Worm (Caenorhabditis elegans) whole organism, early embryonic: ENCODE results near the gene fipr-10.

Experiments used
- B0310.2 ChIP-seq: sonication (generic microtip); optimal IDR thresholded peaks from 2 replicates; lab custom pipeline; 2016; ENCODE audit warnings: mild to moderate bottlenecking, missing genetic modification characterization, missing compliant biosample characterization
- F13C5.2 ChIP-seq: sonication (generic microtip); optimal IDR thresholded peaks from 2 replicates; lab custom pipeline; 2017; ENCODE audit warnings: mild to moderate bottlenecking, missing genetic modification characterization, inconsistent platforms, missing compliant biosample characterization
- aly-1 ChIP-seq: sonication (generic microtip); optimal IDR thresholded peaks from 2 replicates; lab custom pipeline; 2016; ENCODE audit warnings: missing genetic modification characterization, missing compliant biosample characterization
- ama-1 ChIP-seq: fragments of 150-350 bp; optimal IDR thresholded peaks from 2 replicates; lab custom pipeline; 2014
- ceh-13 ChIP-seq: fragments of 200-800 bp; sonication (Bioruptor generic); optimal IDR thresholded peaks from 2 replicates; lab custom pipeline; 2018; ENCODE audit warnings: mild to moderate bottlenecking, missing genetic modification characterization, missing compliant biosample characterization
- ceh-36 ChIP-seq: sonication (generic microtip); optimal IDR thresholded peaks from 2 replicates; lab custom pipeline; 2016; ENCODE audit warnings: missing genetic modification characterization, inconsistent platforms, missing compliant biosample characterization
- ets-7 ChIP-seq: sonication (generic microtip); optimal IDR thresholded peaks from 2 replicates; lab custom pipeline; 2016; ENCODE audit warnings: missing genotype, missing genetic modification characterization, missing compliant biosample characterization
- flt-1 ChIP-seq: fragments of 200-800 bp; sonication (Bioruptor generic); IDR thresholded peaks from 2 replicates; pipeline ENCODE4 v1.3.6; 2022; ENCODE audit warnings: missing genetic modification characterization, missing compliant biosample characterization
- hmbx-1 ChIP-seq: sonication (generic microtip); optimal IDR thresholded peaks from 2 replicates; lab custom pipeline; 2016; ENCODE audit warnings: mild to moderate bottlenecking, missing genetic modification characterization, missing compliant biosample characterization
- hmg-4 ChIP-seq: fragments of 200-800 bp; sonication (Bioruptor generic); optimal IDR thresholded peaks from 2 replicates; lab custom pipeline; 2018; ENCODE audit warnings: mild to moderate bottlenecking, missing genetic modification characterization, missing compliant biosample characterization
- hnd-1 ChIP-seq: sonication (generic microtip); optimal IDR thresholded peaks from 2 replicates; lab custom pipeline; 2016; ENCODE audit warnings: missing genetic modification characterization, missing compliant biosample characterization
- pes-1 ChIP-seq: fragments of 200-800 bp; sonication (Bioruptor generic); IDR thresholded peaks from 2 replicates; pipeline ENCODE4 v1.3.6; 2022; ENCODE audit warnings: missing genetic modification reagents, missing genetic modification characterization, missing compliant biosample characterization
- scrt-1 ChIP-seq: fragments of 200-800 bp; sonication (Bioruptor generic); IDR thresholded peaks from 2 replicates; pipeline ENCODE4 v1.3.6; 2022; ENCODE audit warnings: missing genetic modification characterization, missing compliant biosample characterization
- sea-1 ChIP-seq: fragments of 200-800 bp; sonication (Bioruptor generic); conservative IDR thresholded peaks from 2 replicates; pipeline ENCODE4 v1.3.6; 2022; ENCODE audit warnings: missing genetic modification characterization, missing compliant biosample characterization
- tbx-11 ChIP-seq: fragments of 200-800 bp; sonication (Bioruptor generic); IDR thresholded peaks from 2 replicates; pipeline ENCODE4 v1.3.6; 2022; ENCODE audit warnings: missing genetic modification characterization, missing compliant biosample characterization
- tbx-37 ChIP-seq: fragments of 200-800 bp; sonication (Bioruptor generic); conservative IDR thresholded peaks from 2 replicates; pipeline ENCODE4 v1.3.6; 2022; ENCODE audit warnings: missing genetic modification reagents, missing genetic modification characterization, missing compliant biosample characterization
- tra-4 ChIP-seq: sonication (generic microtip); optimal IDR thresholded peaks from 2 replicates; lab custom pipeline; 2017; ENCODE audit warnings: missing genetic modification characterization, missing compliant biosample characterization

Gene fipr-10

ce11 chrV:9901119-9901518 is 12.8 kb upstream of the fipr-10 start:
- TF ChIP-seq hmbx-1 (tag; lab: Kevin White, UChicago) (no peak), tbx-37 (GFP tag; lab: Robert Waterston, UW) (no peak), hnd-1 (tag; lab: Kevin White, UChicago) (no peak), sea-1 (GFP tag; lab: Robert Waterston, UW) (no peak), ama-1 (lab: Kevin White, UChicago) (no peak), scrt-1 (GFP tag; lab: Robert Waterston, UW) (no peak), hmg-4 (GFP tag; lab: Kevin White, UChicago) (no peak), pes-1 (no peak), ceh-13 (GFP tag; lab: Kevin White, UChicago) (no peak), ceh-36 (tag; lab: Kevin White, UChicago) (no peak), flt-1 (GFP tag; lab: Robert Waterston, UW) (no peak), tbx-11 (no peak), F13C5.2 (no peak), tra-4 (tag; lab: Kevin White, UChicago) (no peak), aly-1 (tag; lab: Kevin White, UChicago) (no peak), ets-7 (tag; lab: Kevin White, UChicago) (no peak)

- TF ChIP-seq scrt-1 (GFP tag; lab: Robert Waterston, UW): no peak
- TF ChIP-seq flt-1 (GFP tag; lab: Robert Waterston, UW): no peak
- TF ChIP-seq sea-1 (GFP tag; lab: Robert Waterston, UW): no peak
- no peak for TF ChIP-seq ets-7 (tag; lab: Kevin White, UChicago)
- no peak for TF ChIP-seq hmg-4 (GFP tag; lab: Kevin White, UChicago)
- TF ChIP-seq hmbx-1 (tag; lab: Kevin White, UChicago): no peak
- TF ChIP-seq pes-1: no peak
- no peak for TF ChIP-seq F13C5.2
- no peak for TF ChIP-seq tra-4 (tag; lab: Kevin White, UChicago)
Measured at ce11 chrV:9906115-9906514, 7.8 kb upstream of the fipr-10 start, which contains the start of gene fipr-11. Gene fipr-11 (minus strand): TSS chrV:9906215.

- TF ChIP-seq B0310.2 (tag; lab: Kevin White, UChicago) (no peak), ama-1 (lab: Kevin White, UChicago) (no peak), hnd-1 (tag; lab: Kevin White, UChicago) (no peak), scrt-1 (GFP tag; lab: Robert Waterston, UW) (no peak), aly-1 (tag; lab: Kevin White, UChicago) (no peak), F13C5.2 (no peak), ceh-36 (tag; lab: Kevin White, UChicago) (no peak), pes-1 (no peak), tbx-37 (GFP tag; lab: Robert Waterston, UW) (no peak), hmbx-1 (tag; lab: Kevin White, UChicago) (no peak), sea-1 (GFP tag; lab: Robert Waterston, UW) (no peak), ceh-13 (GFP tag; lab: Kevin White, UChicago) (no peak), ets-7 (tag; lab: Kevin White, UChicago) (no peak), tra-4 (tag; lab: Kevin White, UChicago) (no peak), hmg-4 (GFP tag; lab: Kevin White, UChicago) (no peak), tbx-11 (no peak), flt-1 (GFP tag; lab: Robert Waterston, UW) (no peak)
Measured at ce11 chrV:9907205-9907604, 6.8 kb upstream of the fipr-10 start.

ce11 chrV:9909624-9910023 is 4.3 kb upstream of the fipr-10 start:
- no peak for TF ChIP-seq ceh-13 (GFP tag; lab: Kevin White, UChicago)
- no peak for TF ChIP-seq tbx-11
- no peak for TF ChIP-seq sea-1 (GFP tag; lab: Robert Waterston, UW)
- no peak for TF ChIP-seq hmg-4 (GFP tag; lab: Kevin White, UChicago)
- TF ChIP-seq hnd-1 (tag; lab: Kevin White, UChicago): no peak
- no peak for TF ChIP-seq F13C5.2
- TF ChIP-seq ets-7 (tag; lab: Kevin White, UChicago): no peak
- TF ChIP-seq scrt-1 (GFP tag; lab: Robert Waterston, UW): no peak
- TF ChIP-seq aly-1 (tag; lab: Kevin White, UChicago): no peak
- no peak for TF ChIP-seq hmbx-1 (tag; lab: Kevin White, UChicago)
- TF ChIP-seq pes-1: no peak
- TF ChIP-seq flt-1 (GFP tag; lab: Robert Waterston, UW): no peak
- no peak for TF ChIP-seq tra-4 (tag; lab: Kevin White, UChicago)
- no peak for TF ChIP-seq B0310.2 (tag; lab: Kevin White, UChicago)
- TF ChIP-seq ama-1 (lab: Kevin White, UChicago): no peak
- no peak for TF ChIP-seq tbx-37 (GFP tag; lab: Robert Waterston, UW)
- no peak for TF ChIP-seq ceh-36 (tag; lab: Kevin White, UChicago)

- no peak for TF ChIP-seq ceh-36 (tag; lab: Kevin White, UChicago)
- TF ChIP-seq hmg-4 (GFP tag; lab: Kevin White, UChicago): no peak
- TF ChIP-seq B0310.2 (tag; lab: Kevin White, UChicago): no peak
- TF ChIP-seq sea-1 (GFP tag; lab: Robert Waterston, UW): no peak
Measured at ce11 chrV:9911165-9911564, 2.8 kb upstream of the fipr-10 start.

- TF ChIP-seq pes-1: no peak
- no peak for TF ChIP-seq hmbx-1 (tag; lab: Kevin White, UChicago)
- TF ChIP-seq B0310.2 (tag; lab: Kevin White, UChicago): no peak
- TF ChIP-seq tbx-37 (GFP tag; lab: Robert Waterston, UW): no peak
- TF ChIP-seq aly-1 (tag; lab: Kevin White, UChicago): no peak
- no peak for TF ChIP-seq sea-1 (GFP tag; lab: Robert Waterston, UW)
- TF ChIP-seq hnd-1 (tag; lab: Kevin White, UChicago): no peak
- TF ChIP-seq tbx-11: no peak
- no peak for TF ChIP-seq ama-1 (lab: Kevin White, UChicago)
- TF ChIP-seq hmg-4 (GFP tag; lab: Kevin White, UChicago): no peak
- no peak for TF ChIP-seq tra-4 (tag; lab: Kevin White, UChicago)
- TF ChIP-seq ets-7 (tag; lab: Kevin White, UChicago): no peak
Measured at ce11 chrV:9915021-9915420, 1.1 kb downstream of the fipr-10 start, which contains the start of gene mec-9. Gene mec-9 (minus strand): TSS chrV:9915121.

ce11 chrV:9916665-9917064 is 2.7 kb downstream of the fipr-10 start, which contains the start of gene C50H2.4:
Gene C50H2.4 (plus strand): TSS chrV:9916965.
- TF ChIP-seq scrt-1 (GFP tag; lab: Robert Waterston, UW) (no peak), pes-1 (no peak), hmbx-1 (tag; lab: Kevin White, UChicago) (no peak), tra-4 (tag; lab: Kevin White, UChicago) (no peak), tbx-37 (GFP tag; lab: Robert Waterston, UW) (no peak), ama-1 (lab: Kevin White, UChicago) (no peak), ceh-13 (GFP tag; lab: Kevin White, UChicago) (no peak), flt-1 (GFP tag; lab: Robert Waterston, UW) (no peak)
